Worm (Caenorhabditis elegans) whole organism, L3 larva: ENCODE measurements around the gene pqn-74.

ENCODE experiments used
- ZK546.5 ChIP-seq: sonication (generic microtip); optimal IDR thresholded peaks from 2 replicates; lab custom pipeline; 2017; ENCODE audit warnings: missing biosample characterization, missing genetic modification characterization
- aly-2 ChIP-seq: fragments of 150-350 bp; optimal IDR thresholded peaks from 2 replicates; lab custom pipeline; 2014; ENCODE audit warnings: missing biosample characterization, missing genetic modification characterization
- ama-1 ChIP-seq: fragments of 150-350 bp; optimal IDR thresholded peaks from 2 replicates; lab custom pipeline; 2018
- ceh-28 ChIP-seq: fragments of 150-350 bp; optimal IDR thresholded peaks from 2 replicates; lab custom pipeline; 2014; ENCODE audit warnings: missing biosample characterization, missing genetic modification reagents, missing genetic modification characterization
- ceh-82 ChIP-seq: fragments of 150-350 bp; optimal IDR thresholded peaks from 2 replicates; lab custom pipeline; 2014; ENCODE audit warnings: missing biosample characterization, missing genetic modification characterization
- ceh-9 ChIP-seq: sonication (generic microtip); optimal IDR thresholded peaks from 2 replicates; lab custom pipeline; 2018; ENCODE audit warnings: missing biosample characterization, missing genetic modification characterization
- daf-12 ChIP-seq: fragments of 150-350 bp; optimal IDR thresholded peaks from 2 replicates; lab custom pipeline; 2014; ENCODE audit warnings: missing biosample characterization, missing genetic modification reagents, missing genetic modification characterization
- egl-27 ChIP-seq: sonication (generic microtip); optimal IDR thresholded peaks from 4 replicates; lab custom pipeline; 2017; ENCODE audit warnings: missing biosample characterization, missing genetic modification reagents, missing genetic modification characterization
- elt-1 ChIP-seq: fragments of 150-350 bp; optimal IDR thresholded peaks from 2 replicates; lab custom pipeline; 2014; ENCODE audit warnings: missing biosample characterization, missing genetic modification characterization
- elt-2 ChIP-seq: sonication (generic microtip); optimal IDR thresholded peaks from 2 replicates; lab custom pipeline; 2016; ENCODE audit warnings: missing genetic modification reagents, mild to moderate bottlenecking, missing genetic modification characterization, missing compliant biosample characterization
- elt-3 ChIP-seq, 3 experiments: fragments of 150-350 bp in 1 of 3; sonication (generic microtip) in 2 of 3; optimal IDR thresholded peaks; 2 replicates in 2 of 3; 4 replicates in 1 of 3; lab custom pipeline; 2014 to 2017; ENCODE audit warnings: missing biosample characterization in 3 of 3, missing genetic modification characterization in 3 of 3
- eor-1 ChIP-seq, 2 experiments: fragments of 150-350 bp; optimal IDR thresholded peaks; 2 replicates each; lab custom pipeline; 2014 to 2018; ENCODE audit warnings: missing biosample characterization in 2 of 2, missing genetic modification characterization in 2 of 2
- fkh-10 ChIP-seq: sonication (generic microtip); optimal IDR thresholded peaks from 2 replicates; lab custom pipeline; 2017; ENCODE audit warnings: missing biosample characterization, missing genetic modification reagents, missing genetic modification characterization
- fkh-2 ChIP-seq: fragments of 150-350 bp; optimal IDR thresholded peaks from 2 replicates; lab custom pipeline; 2014; ENCODE audit warnings: missing biosample characterization, missing genetic modification reagents, missing genetic modification characterization
- fos-1 ChIP-seq: fragments of 150-350 bp; optimal IDR thresholded peaks from 2 replicates; lab custom pipeline; 2014; ENCODE audit warnings: missing biosample characterization, missing genetic modification characterization
- hmg-11 ChIP-seq: sonication (generic microtip); optimal IDR thresholded peaks from 2 replicates; lab custom pipeline; 2016; ENCODE audit warnings: missing genetic modification characterization, missing compliant biosample characterization
- jun-1 ChIP-seq: fragments of 150-350 bp; optimal IDR thresholded peaks from 2 replicates; lab custom pipeline; 2014; ENCODE audit warnings: missing biosample characterization, missing genetic modification reagents, missing genetic modification characterization
- lin-15B ChIP-seq: fragments of 150-350 bp; optimal IDR thresholded peaks from 2 replicates; lab custom pipeline; 2014; ENCODE audit warnings: missing biosample characterization, missing genetic modification characterization
- lin-39 ChIP-seq: fragments of 150-350 bp; optimal IDR thresholded peaks from 2 replicates; lab custom pipeline; 2018; ENCODE audit warnings: missing biosample characterization, missing genetic modification reagents, missing genetic modification characterization
- lsy-12 ChIP-seq: sonication (generic microtip); optimal IDR thresholded peaks from 2 replicates; lab custom pipeline; 2016; ENCODE audit warnings: mild to moderate bottlenecking, missing genetic modification characterization, missing compliant biosample characterization
- mml-1 ChIP-seq: fragments of 150-350 bp; sonication (generic microtip); optimal IDR thresholded peaks from 3 replicates; lab custom pipeline; 2014; ENCODE audit warnings: missing biosample characterization, missing genetic modification characterization
- nfya-1 ChIP-seq: sonication (generic microtip); optimal IDR thresholded peaks from 2 replicates; lab custom pipeline; 2017; ENCODE audit warnings: missing genetic modification characterization, mild to moderate bottlenecking, missing compliant biosample characterization, antibody characterized with exemption, moderate library complexity; ENCODE audit not compliant: insufficient read depth
- nhr-12 ChIP-seq: fragments of 150-350 bp; optimal IDR thresholded peaks from 2 replicates; lab custom pipeline; 2014; ENCODE audit warnings: missing biosample characterization, missing genetic modification characterization
- nhr-23 ChIP-seq: fragments of 150-350 bp; optimal IDR thresholded peaks from 2 replicates; lab custom pipeline; 2014; ENCODE audit warnings: missing biosample characterization, missing genetic modification reagents, missing genetic modification characterization
- nhr-237 ChIP-seq: fragments of 150-350 bp; optimal IDR thresholded peaks from 2 replicates; lab custom pipeline; 2014; ENCODE audit warnings: missing biosample characterization, missing genetic modification characterization
- nhr-25 ChIP-seq: sonication (generic microtip); optimal IDR thresholded peaks from 2 replicates; lab custom pipeline; 2017; ENCODE audit warnings: missing biosample characterization, missing genetic modification characterization
- nhr-28 ChIP-seq: fragments of 150-350 bp; optimal IDR thresholded peaks from 2 replicates; lab custom pipeline; 2014; ENCODE audit warnings: missing biosample characterization, missing genetic modification characterization
- nhr-43 ChIP-seq: sonication (generic microtip); optimal IDR thresholded peaks from 2 replicates; lab custom pipeline; 2016; ENCODE audit warnings: mild to moderate bottlenecking, missing genetic modification characterization, missing compliant biosample characterization; ENCODE audit not compliant: poor library complexity, severe bottlenecking
- nhr-67 ChIP-seq: fragments of 150-350 bp; optimal IDR thresholded peaks from 2 replicates; lab custom pipeline; 2014; ENCODE audit warnings: missing biosample characterization, missing genetic modification characterization
- nhr-77 ChIP-seq: fragments of 150-350 bp; optimal IDR thresholded peaks from 2 replicates; lab custom pipeline; 2014; ENCODE audit warnings: missing biosample characterization, missing genetic modification characterization
- pha-4 ChIP-seq: fragments of 150-350 bp; optimal IDR thresholded peaks from 2 replicates; lab custom pipeline; 2014; ENCODE audit warnings: missing biosample characterization, missing genetic modification reagents, missing genetic modification characterization
- skn-1 ChIP-seq: fragments of 150-350 bp; optimal IDR thresholded peaks from 2 replicates; lab custom pipeline; 2014; ENCODE audit warnings: missing biosample characterization, missing genetic modification characterization
- tbx-2 ChIP-seq: sonication (generic microtip); optimal IDR thresholded peaks from 2 replicates; lab custom pipeline; 2016; ENCODE audit warnings: mild to moderate bottlenecking, missing genetic modification characterization, missing compliant biosample characterization
- unc-62 ChIP-seq: fragments of 150-350 bp; sonication (generic microtip); optimal IDR thresholded peaks from 4 replicates; lab custom pipeline; 2014; ENCODE audit warnings: missing biosample characterization, missing genetic modification reagents, missing genetic modification characterization
- zag-1 ChIP-seq: fragments of 150-350 bp; optimal IDR thresholded peaks from 2 replicates; lab custom pipeline; 2014; ENCODE audit warnings: missing biosample characterization, missing genetic modification characterization
- ztf-11 ChIP-seq: fragments of 150-350 bp; optimal IDR thresholded peaks from 2 replicates; lab custom pipeline; 2014; ENCODE audit warnings: missing biosample characterization, missing genetic modification characterization

pqn-74 gene

DNA sequence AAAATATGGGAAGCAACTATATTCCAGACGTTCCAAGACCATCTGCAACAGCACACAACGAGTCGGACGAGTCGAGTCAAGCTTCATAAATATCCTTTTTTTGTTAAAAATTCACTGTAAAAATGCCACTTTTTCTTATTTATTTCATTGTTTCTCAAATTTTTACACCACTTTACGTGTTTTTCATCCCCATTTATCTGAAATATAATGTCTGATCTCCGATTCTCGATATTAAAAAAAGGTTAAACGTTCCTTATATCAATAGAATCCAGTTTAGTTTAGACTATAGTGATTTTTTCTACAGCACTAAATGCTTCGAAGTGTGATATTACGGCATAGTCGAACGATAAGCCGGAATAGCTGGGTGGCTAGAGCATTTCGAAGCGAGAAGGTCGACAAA lies 27.8 kb downstream of the pqn-74 start, which contains the start of gene Y67H2A.7:
Gene Y67H2A.7 (plus strand): TSS at position 301 of the 400 bp plus-strand sequence.
- no peak for TF ChIP-seq lin-15B (tag; lab: Kevin White, UChicago)
- TF ChIP-seq elt-2: no peak
- no peak for TF ChIP-seq ceh-82 (tag; lab: Kevin White, UChicago)
- no peak for TF ChIP-seq nhr-67 (tag; lab: Kevin White, UChicago)
- no peak for TF ChIP-seq ceh-28 (tag; lab: Kevin White, UChicago)
- TF ChIP-seq hmg-11: no peak
- TF ChIP-seq skn-1: no peak
- no peak for TF ChIP-seq aly-2 (tag; lab: Kevin White, UChicago)
- no peak for TF ChIP-seq nhr-23 (tag; lab: Kevin White, UChicago)
- no peak for TF ChIP-seq nhr-28 (tag; lab: Kevin White, UChicago)
- TF ChIP-seq zag-1 (tag; lab: Kevin White, UChicago): no peak

DNA sequence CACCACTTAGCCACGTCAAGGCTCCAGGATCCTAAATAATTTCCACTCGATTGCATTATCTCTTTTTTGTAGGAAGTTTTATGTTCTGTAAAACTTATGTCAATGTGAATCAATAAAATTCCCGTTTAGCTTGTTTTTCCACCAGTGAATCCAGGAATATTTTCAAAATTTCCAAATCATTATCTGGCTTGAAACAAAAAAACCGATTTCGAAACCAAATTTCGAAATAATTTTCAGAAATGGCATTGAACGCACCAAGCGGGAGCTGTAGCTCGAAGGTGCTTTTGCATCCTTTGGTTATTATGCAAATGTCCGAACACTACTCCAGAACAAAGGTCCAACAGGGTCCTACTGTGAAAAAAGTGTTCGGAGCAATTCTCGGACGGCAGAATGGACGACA lies 30.6 kb downstream of the pqn-74 start, which contains the start of gene csn-6:
Gene csn-6 (plus strand): TSS at position 234 of the 400 bp plus-strand sequence.
- TF ChIP-seq fkh-10 (GFP tag; lab: Kevin White, UChicago): no peak
- no peak for TF ChIP-seq nhr-77 (tag; lab: Kevin White, UChicago)
- no peak for TF ChIP-seq eor-1 (tag; optimal IDR thresholded peaks at IDR 0.05; lab: Kevin White, UChicago)
- TF ChIP-seq ama-1: peak; percentile 45
- no peak for TF ChIP-seq elt-3 (tag; optimal IDR thresholded peaks at IDR 0.05; lab: Kevin White, UChicago)

DNA sequence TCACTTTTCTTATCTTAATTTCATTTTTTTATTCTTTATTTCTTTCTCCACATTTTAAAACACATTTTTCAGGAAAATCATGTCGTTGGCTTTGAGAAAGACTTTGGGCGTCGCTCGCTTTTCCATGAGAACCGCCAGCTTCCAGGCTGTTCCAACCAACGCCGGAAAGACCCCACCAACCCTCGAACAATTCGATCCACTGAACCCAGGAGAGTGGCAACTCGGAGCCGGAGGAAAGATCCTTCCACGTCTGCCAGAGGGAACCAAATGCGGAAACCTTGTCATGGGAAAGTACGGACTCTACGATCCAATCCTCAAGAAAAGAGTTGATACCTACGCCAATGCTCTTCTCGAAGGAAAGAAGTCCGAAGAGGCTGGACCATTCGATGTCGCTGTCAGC lies 31.1 kb downstream of the pqn-74 start, which contains the start of gene kdp-1:
Gene kdp-1 (plus strand): TSS at position 80 of the 400 bp plus-strand sequence.
- TF ChIP-seq nfya-1 (no peak), egl-27 (tag; lab: Kevin White, UChicago) (no peak), ceh-9 (tag; lab: Kevin White, UChicago) (no peak), ama-1 (no peak), nhr-25 (tag; lab: Kevin White, UChicago) (no peak), nhr-67 (tag; lab: Kevin White, UChicago) (no peak), ztf-11 (tag; lab: Kevin White, UChicago) (no peak), jun-1 (tag; lab: Kevin White, UChicago) (no peak), fos-1 (no peak), pha-4 (tag; lab: Kevin White, UChicago) (no peak), ZK546.5 (no peak), nhr-12 (no peak), elt-3 (tag; optimal IDR thresholded peaks at IDR 0.05; lab: Kevin White, UChicago) (no peak), elt-2 (no peak), nhr-77 (tag; lab: Kevin White, UChicago) (no peak), tbx-2 (tag; lab: Kevin White, UChicago) (no peak), elt-1 (no peak), unc-62 (GFP tag; lab: Kevin White, UChicago) (no peak), fkh-2 (tag; lab: Kevin White, UChicago) (no peak)
- TF ChIP-seq, all 47 proteins: peak for 0

DNA sequence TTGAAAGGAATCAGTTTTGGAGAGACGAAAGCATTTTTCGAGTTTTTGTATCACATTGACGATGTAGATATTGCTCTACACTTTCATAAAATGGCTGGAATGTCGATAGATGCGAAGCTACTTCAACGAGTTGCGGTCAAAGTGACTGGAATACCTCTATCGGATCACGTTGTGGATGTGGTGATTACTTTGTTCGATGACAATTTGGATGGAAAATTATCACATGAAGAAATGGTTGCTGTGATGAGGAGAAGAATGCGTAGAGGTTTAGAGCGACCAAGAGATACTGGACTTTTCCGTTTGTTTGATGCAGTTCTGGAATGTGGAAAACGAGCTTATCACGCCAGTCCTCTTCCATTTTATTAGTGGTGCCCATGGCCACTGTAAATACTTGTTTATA lies 31.6 kb downstream of the pqn-74 start:
- TF ChIP-seq ztf-11 (tag; lab: Kevin White, UChicago) (no peak), nhr-237 (tag; lab: Kevin White, UChicago) (no peak), nhr-67 (tag; lab: Kevin White, UChicago) (no peak), mml-1 (tag; lab: Kevin White, UChicago) (no peak), lsy-12 (tag; lab: Kevin White, UChicago) (no peak), ceh-9 (tag; lab: Kevin White, UChicago) (no peak), skn-1 (no peak), nhr-28 (tag; lab: Kevin White, UChicago) (no peak), daf-12 (tag; lab: Kevin White, UChicago) (no peak), nhr-43 (tag; lab: Kevin White, UChicago) (no peak), lin-39 (tag; lab: Kevin White, UChicago) (no peak), eor-1 (tag; optimal IDR thresholded peaks at IDR 0.05; lab: Kevin White, UChicago) (no peak), fkh-10 (GFP tag; lab: Kevin White, UChicago) (no peak), elt-1 (no peak), zag-1 (tag; lab: Kevin White, UChicago) (no peak), ZK546.5 (no peak), ceh-28 (tag; lab: Kevin White, UChicago) (no peak), unc-62 (GFP tag; lab: Kevin White, UChicago) (no peak), nfya-1 (no peak), nhr-23 (tag; lab: Kevin White, UChicago) (no peak)
